Worm (Caenorhabditis elegans) whole organism, early embryonic: ENCODE results near the gene tat-4.

Experiments
- B0310.2 ChIP-seq: sonication (generic microtip); optimal IDR thresholded peaks from 2 replicates; lab custom pipeline; 2016; ENCODE audit warnings: mild to moderate bottlenecking, missing genetic modification characterization, missing compliant biosample characterization
- F13C5.2 ChIP-seq: sonication (generic microtip); optimal IDR thresholded peaks from 2 replicates; lab custom pipeline; 2017; ENCODE audit warnings: mild to moderate bottlenecking, missing genetic modification characterization, inconsistent platforms, missing compliant biosample characterization
- aly-1 ChIP-seq: sonication (generic microtip); optimal IDR thresholded peaks from 2 replicates; lab custom pipeline; 2016; ENCODE audit warnings: missing genetic modification characterization, missing compliant biosample characterization
- ama-1 ChIP-seq: fragments of 150-350 bp; optimal IDR thresholded peaks from 2 replicates; lab custom pipeline; 2014
- ceh-13 ChIP-seq: fragments of 200-800 bp; sonication (Bioruptor generic); optimal IDR thresholded peaks from 2 replicates; lab custom pipeline; 2018; ENCODE audit warnings: mild to moderate bottlenecking, missing genetic modification characterization, missing compliant biosample characterization
- ceh-36 ChIP-seq: sonication (generic microtip); optimal IDR thresholded peaks from 2 replicates; lab custom pipeline; 2016; ENCODE audit warnings: missing genetic modification characterization, inconsistent platforms, missing compliant biosample characterization
- ets-7 ChIP-seq: sonication (generic microtip); optimal IDR thresholded peaks from 2 replicates; lab custom pipeline; 2016; ENCODE audit warnings: missing genotype, missing genetic modification characterization, missing compliant biosample characterization
- flt-1 ChIP-seq: fragments of 200-800 bp; sonication (Bioruptor generic); IDR thresholded peaks from 2 replicates; pipeline ENCODE4 v1.3.6; 2022; ENCODE audit warnings: missing genetic modification characterization, missing compliant biosample characterization
- hmbx-1 ChIP-seq: sonication (generic microtip); optimal IDR thresholded peaks from 2 replicates; lab custom pipeline; 2016; ENCODE audit warnings: mild to moderate bottlenecking, missing genetic modification characterization, missing compliant biosample characterization
- hmg-4 ChIP-seq: fragments of 200-800 bp; sonication (Bioruptor generic); optimal IDR thresholded peaks from 2 replicates; lab custom pipeline; 2018; ENCODE audit warnings: mild to moderate bottlenecking, missing genetic modification characterization, missing compliant biosample characterization
- hnd-1 ChIP-seq: sonication (generic microtip); optimal IDR thresholded peaks from 2 replicates; lab custom pipeline; 2016; ENCODE audit warnings: missing genetic modification characterization, missing compliant biosample characterization
- pes-1 ChIP-seq: fragments of 200-800 bp; sonication (Bioruptor generic); IDR thresholded peaks from 2 replicates; pipeline ENCODE4 v1.3.6; 2022; ENCODE audit warnings: missing genetic modification reagents, missing genetic modification characterization, missing compliant biosample characterization
- scrt-1 ChIP-seq: fragments of 200-800 bp; sonication (Bioruptor generic); IDR thresholded peaks from 2 replicates; pipeline ENCODE4 v1.3.6; 2022; ENCODE audit warnings: missing genetic modification characterization, missing compliant biosample characterization
- sea-1 ChIP-seq: fragments of 200-800 bp; sonication (Bioruptor generic); conservative IDR thresholded peaks from 2 replicates; pipeline ENCODE4 v1.3.6; 2022; ENCODE audit warnings: missing genetic modification characterization, missing compliant biosample characterization
- tbx-11 ChIP-seq: fragments of 200-800 bp; sonication (Bioruptor generic); IDR thresholded peaks from 2 replicates; pipeline ENCODE4 v1.3.6; 2022; ENCODE audit warnings: missing genetic modification characterization, missing compliant biosample characterization
- tbx-37 ChIP-seq: fragments of 200-800 bp; sonication (Bioruptor generic); conservative IDR thresholded peaks from 2 replicates; pipeline ENCODE4 v1.3.6; 2022; ENCODE audit warnings: missing genetic modification reagents, missing genetic modification characterization, missing compliant biosample characterization
- tra-4 ChIP-seq: sonication (generic microtip); optimal IDR thresholded peaks from 2 replicates; lab custom pipeline; 2017; ENCODE audit warnings: missing genetic modification characterization, missing compliant biosample characterization

tat-4 gene

ce11 chrII:6257220-6257877, 13.3 kb upstream of the tat-4 start:
- TF ChIP-seq scrt-1 (GFP tag; lab: Robert Waterston, UW) (no peak), flt-1 (GFP tag; lab: Robert Waterston, UW) (no peak), pes-1 (no peak), hnd-1 (tag; lab: Kevin White, UChicago) (no peak)

DNA sequence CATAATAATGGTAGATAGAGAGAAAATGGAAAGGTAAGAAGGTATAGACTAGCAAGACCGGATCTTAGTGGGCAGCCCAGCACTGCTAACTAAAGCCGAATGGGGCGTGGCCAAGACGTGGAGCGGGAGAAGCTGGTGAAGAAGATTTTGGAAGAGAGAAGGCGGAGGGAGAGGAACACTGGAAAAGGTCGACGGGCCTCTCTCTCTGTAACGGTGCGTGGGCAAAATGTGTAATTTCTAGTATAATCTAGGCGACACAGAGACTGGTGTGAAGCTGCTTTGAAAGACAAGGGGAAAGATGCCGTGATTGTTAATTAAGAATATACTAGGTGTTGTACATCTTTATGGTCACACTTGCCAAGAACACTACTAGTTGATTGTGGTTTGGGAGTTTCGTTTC, 11.9 kb upstream of the tat-4 start, which contains the start of gene F13H8.5:
Gene F13H8.5 (minus strand): TSS at position 101 of the 400 bp plus-strand sequence.
- TF ChIP-seq tra-4 (tag; lab: Kevin White, UChicago) (no peak), F13C5.2 (tag; lab: Kevin White, UChicago) (no peak), hmbx-1 (tag; lab: Kevin White, UChicago) (no peak), aly-1 (tag; lab: Kevin White, UChicago) (no peak), sea-1 (GFP tag; lab: Robert Waterston, UW) (no peak), tbx-37 (GFP tag; lab: Robert Waterston, UW) (no peak), B0310.2 (no peak), ceh-13 (GFP tag; lab: Kevin White, UChicago) (no peak), pes-1 (no peak), tbx-11 (no peak)

- TF ChIP-seq aly-1 (tag; lab: Kevin White, UChicago) (no peak), pes-1 (no peak), ets-7 (tag; lab: Kevin White, UChicago) (no peak), scrt-1 (GFP tag; lab: Robert Waterston, UW) (no peak), ama-1 (no peak), ceh-36 (tag; lab: Kevin White, UChicago) (no peak), sea-1 (GFP tag; lab: Robert Waterston, UW) (no peak), hmg-4 (GFP tag; lab: Kevin White, UChicago) (no peak), B0310.2 (no peak), tbx-11 (no peak), hmbx-1 (tag; lab: Kevin White, UChicago) (no peak), flt-1 (GFP tag; lab: Robert Waterston, UW) (no peak), ceh-13 (GFP tag; lab: Kevin White, UChicago) (no peak), hnd-1 (tag; lab: Kevin White, UChicago) (no peak), F13C5.2 (tag; lab: Kevin White, UChicago) (no peak), tra-4 (tag; lab: Kevin White, UChicago) (no peak), tbx-37 (GFP tag; lab: Robert Waterston, UW) (no peak)
Measured at ce11 chrII:6252707-6253106, 8.6 kb upstream of the tat-4 start.

- TF ChIP-seq ceh-36 (tag; lab: Kevin White, UChicago), result no peak
- TF ChIP-seq F13C5.2 (tag; lab: Kevin White, UChicago), result peak; percentile 39
- peak; percentile 7 for TF ChIP-seq aly-1 (tag; lab: Kevin White, UChicago)
Measured at ce11 chrII:6250782-6251461, 6.8 kb upstream of the tat-4 start, which contains the start of gene phb-2. phb-2 (plus strand) TSS chrII:6251411.

DNA sequence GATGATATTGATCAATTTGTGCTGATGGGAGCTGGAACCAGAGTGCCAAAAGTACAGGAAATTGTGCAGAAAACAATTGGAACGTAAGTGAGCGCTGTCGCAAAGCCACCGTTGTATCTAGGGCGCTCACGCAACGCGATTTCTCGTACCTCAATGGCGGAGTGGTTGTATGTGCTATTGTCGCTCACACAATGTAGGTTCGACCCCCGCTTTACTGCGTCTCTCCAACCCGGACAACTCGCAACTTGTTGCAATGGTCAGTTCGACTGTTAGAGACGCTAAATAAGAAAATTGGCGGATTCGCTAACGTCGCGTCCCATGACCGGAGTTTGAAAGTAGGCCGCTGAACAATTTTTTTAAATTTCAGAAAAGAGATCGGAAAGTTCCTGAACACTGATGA, 4.4 kb upstream of the tat-4 start:
- TF ChIP-seq tbx-11 (peak; percentile 91), pes-1 (peak; percentile 91), hmg-4 (GFP tag; lab: Kevin White, UChicago) (peak; percentile 95), ceh-36 (tag; lab: Kevin White, UChicago) (peak; percentile 95), hnd-1 (tag; lab: Kevin White, UChicago) (peak; percentile 72), flt-1 (GFP tag; lab: Robert Waterston, UW) (peak; percentile 82), F13C5.2 (tag; lab: Kevin White, UChicago) (peak; percentile 56), sea-1 (GFP tag; lab: Robert Waterston, UW) (peak; percentile 90), tra-4 (tag; lab: Kevin White, UChicago) (peak; percentile 60), aly-1 (tag; lab: Kevin White, UChicago) (peak; percentile 95), scrt-1 (GFP tag; lab: Robert Waterston, UW) (peak; percentile 89), ceh-13 (GFP tag; lab: Kevin White, UChicago) (peak; percentile 82), hmbx-1 (tag; lab: Kevin White, UChicago) (peak; percentile 50), B0310.2 (peak; percentile 79), tbx-37 (GFP tag; lab: Robert Waterston, UW) (peak; percentile 78), ets-7 (tag; lab: Kevin White, UChicago) (peak; percentile 81), ama-1 (no peak)

DNA sequence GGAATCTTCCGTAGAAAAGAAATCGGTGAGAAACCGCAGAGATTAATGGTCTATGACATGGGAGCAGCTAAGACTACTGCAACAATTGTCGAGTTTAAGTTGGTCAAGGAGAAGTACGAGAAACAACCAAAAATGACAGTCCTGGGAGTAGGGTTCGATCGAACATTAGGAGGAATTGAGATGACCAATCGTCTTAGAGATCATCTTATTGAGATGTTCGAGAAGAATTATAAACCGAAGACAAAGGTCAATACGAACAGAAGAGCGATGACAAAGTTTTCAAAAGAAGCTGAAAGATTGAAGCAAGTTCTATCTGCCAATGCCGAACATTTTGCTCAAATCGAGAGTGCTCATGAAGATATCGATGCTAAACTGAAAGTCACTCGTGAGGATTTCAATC, 3.9 kb upstream of the tat-4 start:
- TF ChIP-seq ets-7 (tag; lab: Kevin White, UChicago), result no peak
- TF ChIP-seq aly-1 (tag; lab: Kevin White, UChicago), result no peak
- no peak for TF ChIP-seq sea-1 (GFP tag; lab: Robert Waterston, UW)
- no peak for TF ChIP-seq tbx-11
- TF ChIP-seq pes-1, result no peak
- no peak for TF ChIP-seq F13C5.2 (tag; lab: Kevin White, UChicago)
- TF ChIP-seq tbx-37 (GFP tag; lab: Robert Waterston, UW), result no peak
- no peak for TF ChIP-seq ama-1
- TF ChIP-seq ceh-36 (tag; lab: Kevin White, UChicago), result no peak
- TF ChIP-seq hnd-1 (tag; lab: Kevin White, UChicago), result no peak
- TF ChIP-seq tra-4 (tag; lab: Kevin White, UChicago), result no peak
- no peak for TF ChIP-seq hmbx-1 (tag; lab: Kevin White, UChicago)
- no peak for TF ChIP-seq hmg-4 (GFP tag; lab: Kevin White, UChicago)

DNA sequence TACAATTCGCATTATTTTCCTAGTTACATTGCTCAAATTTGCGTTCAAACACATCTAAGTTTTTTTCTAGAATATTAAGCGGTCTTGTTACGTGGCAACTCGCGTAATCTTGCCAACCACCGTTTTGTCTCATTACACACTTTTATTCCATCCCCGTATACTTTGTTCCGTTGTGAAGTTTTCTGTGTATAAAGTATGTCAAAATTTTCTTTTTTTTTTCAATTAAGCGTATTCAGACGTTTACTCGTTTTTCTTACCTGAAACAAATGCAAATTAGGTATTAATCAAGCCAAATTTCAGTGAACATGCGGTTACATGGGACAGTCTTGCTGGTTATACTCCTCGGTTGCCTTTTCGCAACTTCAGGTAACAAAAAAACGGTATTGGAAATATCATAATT, 2.9 kb upstream of the tat-4 start, which contains the start of gene T24H7.2:
Gene T24H7.2 (plus strand): TSS at position 301 of the 400 bp plus-strand sequence.
- no peak for TF ChIP-seq ets-7 (tag; lab: Kevin White, UChicago)
- TF ChIP-seq tbx-37 (GFP tag; lab: Robert Waterston, UW), result no peak
- no peak for TF ChIP-seq sea-1 (GFP tag; lab: Robert Waterston, UW)
- no peak for TF ChIP-seq tbx-11
- no peak for TF ChIP-seq ceh-36 (tag; lab: Kevin White, UChicago)
- no peak for TF ChIP-seq hmbx-1 (tag; lab: Kevin White, UChicago)
- no peak for TF ChIP-seq pes-1
